Worm (Caenorhabditis elegans): ENCODE data around the gene F44F4.10.
A peak's percentile ranks its signal among the peaks of the same experiment; 100 is the strongest.

The F44F4.10 gene

DNA sequence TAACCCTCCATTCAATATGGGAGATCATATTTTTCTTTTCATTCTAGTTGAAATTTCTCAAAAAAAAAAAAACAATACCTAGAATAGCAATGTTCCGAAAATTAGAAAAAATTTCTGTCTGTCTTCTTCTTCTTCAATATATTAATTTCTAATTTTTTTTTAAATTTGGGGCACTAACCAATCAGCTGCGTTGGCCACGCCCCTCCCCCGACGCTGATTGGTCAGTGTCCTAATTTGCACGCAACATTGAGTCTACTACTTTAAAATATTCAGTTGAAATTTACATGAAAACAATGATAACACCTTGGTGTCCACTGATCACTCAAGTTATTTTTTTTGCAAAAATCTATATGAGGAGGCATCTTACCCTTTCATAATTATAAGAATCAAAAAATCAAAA is 21.1 kb downstream of the F44F4.10 start:
- TF ChIP-seq lin-13 (GFP tag; optimal IDR thresholded peaks at IDR 0.05) (no peak), aha-1 (tag; optimal IDR thresholded peaks at IDR 0.05) (no peak), mep-1 (tag; optimal IDR thresholded peaks at IDR 0.05) (no peak), tbx-2 (tag; optimal IDR thresholded peaks at IDR 0.05) (no peak), nhr-90 (tag; optimal IDR thresholded peaks at IDR 0.05; ENCODE audit: poor library complexity) (no peak), pag-3 (tag; optimal IDR thresholded peaks at IDR 0.05; ENCODE audit: borderline replicate concordance, insufficient read depth) (no peak), lin-35 (GFP tag; optimal IDR thresholded peaks at IDR 0.05) (no peak), hlh-17 (GFP tag; optimal IDR thresholded peaks at IDR 0.05; ENCODE audit: borderline replicate concordance) (no peak), nhr-71 (tag; optimal IDR thresholded peaks at IDR 0.05) (no peak), xbp-1 (tag; optimal IDR thresholded peaks at IDR 0.05) (no peak), ceh-88 (GFP tag; IDR thresholded peaks at IDR 0.05) (no peak), sox-4 (tag; optimal IDR thresholded peaks at IDR 0.05) (no peak), nhr-11 (tag; optimal IDR thresholded peaks at IDR 0.05) (no peak), unc-86 (tag; optimal IDR thresholded peaks at IDR 0.05) (no peak), dsc-1 (tag; optimal IDR thresholded peaks at IDR 0.05) (no peak)

DNA sequence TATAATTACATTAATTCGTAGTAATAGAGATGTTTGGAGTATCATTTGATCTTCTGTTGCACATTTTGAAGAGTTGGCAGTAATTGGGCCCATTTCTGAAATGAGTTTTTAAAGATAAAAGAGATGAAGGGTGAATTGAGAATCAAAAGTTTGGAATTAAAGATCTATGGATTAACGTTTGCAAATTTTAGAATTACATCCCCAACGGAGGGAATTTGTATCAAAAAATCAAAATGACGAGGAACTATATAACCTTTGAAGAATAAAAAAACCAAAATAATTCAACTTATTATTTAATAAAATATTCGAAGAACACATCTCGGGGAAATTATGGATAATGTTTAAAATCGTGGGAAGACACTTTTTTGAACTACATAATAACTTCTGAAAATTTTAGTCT is 22.1 kb downstream of the F44F4.10 start, which contains the start of gene sra-10:
Gene sra-10 (minus strand): TSS at position 101 of the 400 bp plus-strand sequence.
- no peak for TF ChIP-seq ceh-82 (tag; optimal IDR thresholded peaks at IDR 0.05)
- TF ChIP-seq irx-1 (tag; optimal IDR thresholded peaks at IDR 0.05) = no peak
- TF ChIP-seq nhr-11 (tag; optimal IDR thresholded peaks at IDR 0.05) = no peak
- no peak for TF ChIP-seq fos-1 (tag; optimal IDR thresholded peaks at IDR 0.05)

- TF ChIP-seq efl-1 (optimal IDR thresholded peaks at IDR 0.05) = no peak
- TF ChIP-seq efl-1 (GFP tag; optimal IDR thresholded peaks at IDR 0.05 in 1 of 2) = peak in 1 of 2 experiments; percentile 72
- TF ChIP-seq vab-15 (tag; optimal IDR thresholded peaks at IDR 0.05) = no peak
- no peak for TF ChIP-seq nhr-71 (tag; optimal IDR thresholded peaks at IDR 0.05)
- no peak for TF ChIP-seq nhr-20 (tag; optimal IDR thresholded peaks at IDR 0.05)
- TF ChIP-seq nhr-85 (tag) = peak; percentile 33
Measured at ce11 chrII:10888979-10889378, 28.1 kb downstream of the F44F4.10 start, which contains the start of gene ptr-8. ptr-8 (plus strand) TSS chrII:10889279.

DNA sequence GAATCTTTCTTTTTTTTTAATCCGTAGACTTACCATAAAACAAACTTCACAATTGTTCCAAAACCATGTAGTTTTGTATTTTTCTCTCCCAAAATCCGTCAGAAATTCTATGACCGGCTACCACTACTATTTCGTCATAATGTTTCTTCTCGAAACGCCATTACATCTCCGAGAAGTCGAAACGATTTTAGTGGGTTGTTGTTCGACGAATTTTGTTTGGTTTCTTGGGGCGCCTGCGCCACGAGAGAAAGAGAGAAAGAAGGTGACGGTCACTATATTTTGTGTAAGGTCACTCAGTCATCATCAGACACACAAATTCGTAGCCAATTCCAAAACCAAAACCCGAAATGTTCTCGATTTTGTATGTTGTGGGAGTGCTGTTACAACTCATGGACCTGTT is 30.0 kb downstream of the F44F4.10 start:
- no peak for TF ChIP-seq pqm-1 (tag; optimal IDR thresholded peaks at IDR 0.05)
- no peak for TF ChIP-seq xbp-1 (tag; optimal IDR thresholded peaks at IDR 0.05)
- no peak for TF ChIP-seq nhr-76 (tag; optimal IDR thresholded peaks at IDR 0.05)
- no peak for TF ChIP-seq dsc-1 (tag; optimal IDR thresholded peaks at IDR 0.05)
- no peak for TF ChIP-seq sup-37 (GFP tag; optimal IDR thresholded peaks at IDR 0.05)
- no peak for TF ChIP-seq unc-98 (GFP tag; IDR thresholded peaks at IDR 0.05)
- no peak for TF ChIP-seq lin-15B (tag; optimal IDR thresholded peaks at IDR 0.05)
- TF ChIP-seq nhr-28 (tag; optimal IDR thresholded peaks at IDR 0.05) = no peak
- TF ChIP-seq ets-5 (GFP tag; IDR thresholded peaks at IDR 0.05) = no peak
- no peak for TF ChIP-seq lin-13 (GFP tag; optimal IDR thresholded peaks at IDR 0.05)
- TF ChIP-seq jun-1 (tag; optimal IDR thresholded peaks at IDR 0.05) = no peak
- no peak for TF ChIP-seq ceh-90 (tag; optimal IDR thresholded peaks at IDR 0.05)
- TF ChIP-seq nhr-12 (tag; optimal IDR thresholded peaks at IDR 0.05) = no peak
- peak; percentile 49 for TF ChIP-seq nhr-20 (tag; optimal IDR thresholded peaks at IDR 0.05)
- no peak for TF ChIP-seq hlh-4 (tag; optimal IDR thresholded peaks at IDR 0.05)
- TF ChIP-seq nhr-84 (tag; optimal IDR thresholded peaks at IDR 0.05) = no peak
- no peak for TF ChIP-seq hlh-17 (GFP tag; optimal IDR thresholded peaks at IDR 0.05; ENCODE audit: borderline replicate concordance)
- peak; percentile 74 for TF ChIP-seq lin-14 (GFP tag; optimal IDR thresholded peaks at IDR 0.05)
- no peak for TF ChIP-seq lin-39 (tag; optimal IDR thresholded peaks at IDR 0.05)
- TF ChIP-seq nhr-90 (tag; optimal IDR thresholded peaks at IDR 0.05; ENCODE audit: poor library complexity) = no peak
- TF ChIP-seq unc-130 (tag; optimal IDR thresholded peaks at IDR 0.05) = no peak
- no peak for TF ChIP-seq aly-2 (tag; optimal IDR thresholded peaks at IDR 0.05)
- TF ChIP-seq ztf-11 (tag; optimal IDR thresholded peaks at IDR 0.05) = no peak
- TF ChIP-seq alr-1 (tag; optimal IDR thresholded peaks at IDR 0.05; ENCODE audit: borderline replicate concordance) = no peak
- TF ChIP-seq nhr-237 (tag; optimal IDR thresholded peaks at IDR 0.05) = no peak
- no peak for TF ChIP-seq tbx-2 (tag; optimal IDR thresholded peaks at IDR 0.05)
- TF ChIP-seq lir-3 (tag; optimal IDR thresholded peaks at IDR 0.05; ENCODE audit: poor library complexity) = no peak
- TF ChIP-seq irx-1 (tag; optimal IDR thresholded peaks at IDR 0.05) = no peak
- no peak for TF ChIP-seq nhr-47 (tag; optimal IDR thresholded peaks at IDR 0.05)
- TF ChIP-seq ztf-4 (tag; optimal IDR thresholded peaks at IDR 0.05) = no peak
- peak; percentile 41 for TF ChIP-seq snu-23 (GFP tag; optimal IDR thresholded peaks at IDR 0.05)
- TF ChIP-seq nhr-85 (tag) = peak; percentile 83
- no peak for TF ChIP-seq F16B12.6 (tag; optimal IDR thresholded peaks at IDR 0.05)
- no peak for TF ChIP-seq tlp-1 (tag; optimal IDR thresholded peaks at IDR 0.05)

Measured in whole organism, L1 larva.